Fruit fly (Drosophila melanogaster): ENCODE data around the gene Sh.

Sh gene

dm6 chrX:18090333-18090732, 27.3 kb upstream of the Sh start, which contains the start of gene Swt1 (continued):
- TF ChIP-seq Ssrp (tag; optimal IDR thresholded peaks at IDR 0.05) (no peak), CG14710 (tag; optimal IDR thresholded peaks at IDR 0.05) (peak; percentile 16), Neu2 (GFP tag; optimal IDR thresholded peaks at IDR 0.05; ENCODE audit: borderline replicate concordance) (no peak), CG1024 (GFP tag; IDR thresholded peaks at IDR 0.05) (no peak), CG18599 (GFP tag; optimal IDR thresholded peaks at IDR 0.05) (no peak), Opbp (GFP tag; IDR thresholded peaks at IDR 0.05; ENCODE audit: partially characterized antibody) (peak; percentile 91), Ptx1 (GFP tag; IDR thresholded peaks at IDR 0.05) (no peak), CG16863 (GFP tag; optimal IDR thresholded peaks at IDR 0.05) (no peak), sna (GFP tag; IDR thresholded peaks at IDR 0.05; ENCODE audit: partially characterized antibody) (peak; percentile 89), inv (GFP tag; IDR thresholded peaks at IDR 0.05; ENCODE audit: partially characterized antibody) (peak; percentile 87), hb (GFP tag; IDR thresholded peaks at IDR 0.05; ENCODE audit: partially characterized antibody) (peak; percentile 87), CG17568 (GFP tag; optimal IDR thresholded peaks at IDR 0.05) (no peak), Hr3 (GFP tag; optimal IDR thresholded peaks at IDR 0.05) (no peak), Doc3 (GFP tag; IDR thresholded peaks at IDR 0.05; ENCODE audit: partially characterized antibody) (peak; percentile 88), Hr51 (GFP tag; optimal IDR thresholded peaks at IDR 0.05) (no peak), H15 (GFP tag; IDR thresholded peaks at IDR 0.05) (no peak), CkIIα-i1 (GFP tag; IDR thresholded peaks at IDR 0.05) (peak; percentile 84), Myb (GFP tag; optimal IDR thresholded peaks at IDR 0.05) (no peak), HLH4C (GFP tag; IDR thresholded peaks at IDR 0.05; ENCODE audit: partially characterized antibody) (peak; percentile 95), bcd (GFP tag; optimal IDR thresholded peaks at IDR 0.05) (no peak), cwo (GFP tag; optimal IDR thresholded peaks at IDR 0.05) (no peak), amos (GFP tag; IDR thresholded peaks at IDR 0.05; ENCODE audit: partially characterized antibody) (peak; percentile 94), MBD-R2 (GFP tag; IDR thresholded peaks at IDR 0.05) (peak; percentile 65), CG11085 (GFP tag; IDR thresholded peaks at IDR 0.05) (no peak), CG9932 (GFP tag; IDR thresholded peaks at IDR 0.05) (0 out of 2 replicates have a peak, but pooled peaks have one; percentile 28), zen2 (GFP tag; IDR thresholded peaks at IDR 0.05; ENCODE audit: partially characterized antibody) (peak; percentile 89), lmd (GFP tag; IDR thresholded peaks at IDR 0.05) (no peak), CG31441 (GFP tag; IDR thresholded peaks at IDR 0.05) (no peak), CG17385 (GFP tag; optimal IDR thresholded peaks at IDR 0.05) (no peak), H2.0 (GFP tag; IDR thresholded peaks at IDR 0.05) (no peak), sob (GFP tag; IDR thresholded peaks at IDR 0.05) (no peak), CG43689 (GFP tag; IDR thresholded peaks at IDR 0.05) (no peak), CG1603 (tag; optimal IDR thresholded peaks at IDR 0.05) (peak; percentile 44), ems (GFP tag; optimal IDR thresholded peaks at IDR 0.05) (no peak), Hmr (GFP tag; optimal IDR thresholded peaks at IDR 0.05) (peak; percentile 13), HLH3B (GFP tag; IDR thresholded peaks at IDR 0.05) (no peak), CG13624 (GFP tag; optimal IDR thresholded peaks at IDR 0.05) (no peak), CG6854 (GFP tag; optimal IDR thresholded peaks at IDR 0.05) (no peak), CG12659 (GFP tag; optimal IDR thresholded peaks at IDR 0.05) (peak; percentile 5), CG5245 (GFP tag; optimal IDR thresholded peaks at IDR 0.05) (no peak), Rfx (GFP tag; IDR thresholded peaks at IDR 0.05) (peak; percentile 44; the same call in 1 of the 2 replicates), CG13287 (GFP tag; IDR thresholded peaks at IDR 0.05; ENCODE audit: partially characterized antibody) (peak; percentile 90), sens-2 (GFP tag; IDR thresholded peaks at IDR 0.05) (no peak), nau (GFP tag; optimal IDR thresholded peaks at IDR 0.05) (no peak), CG34224 (GFP tag; IDR thresholded peaks at IDR 0.05; ENCODE audit: partially characterized antibody) (peak; percentile 94), odd (GFP tag; optimal IDR thresholded peaks at IDR 0.05) (no peak), tx (GFP tag; optimal IDR thresholded peaks at IDR 0.05) (no peak), mld (GFP tag; IDR thresholded peaks at IDR 0.05; ENCODE audit: partially characterized antibody) (peak; percentile 85; the same call in 2 of the 3 replicates), CG30431 (GFP tag; optimal IDR thresholded peaks at IDR 0.05) (no peak), Doc2 (GFP tag; IDR thresholded peaks at IDR 0.05) (no peak)

Data from whole organism, embryonic.